Worm (Caenorhabditis elegans) whole organism, L3 larva: ENCODE data around the gene clec-217.

Experiments
- R02D3.7 ChIP-seq: fragments of 150-350 bp; optimal IDR thresholded peaks from 2 replicates; lab custom pipeline; 2014; ENCODE audit warnings: missing biosample characterization, missing genetic modification characterization
- ZK546.5 ChIP-seq: sonication (generic microtip); optimal IDR thresholded peaks from 2 replicates; lab custom pipeline; 2017; ENCODE audit warnings: missing biosample characterization, missing genetic modification characterization
- ama-1 ChIP-seq: fragments of 150-350 bp; optimal IDR thresholded peaks from 2 replicates; lab custom pipeline; 2018
- ceh-16 ChIP-seq: sonication (generic microtip); optimal IDR thresholded peaks from 2 replicates; lab custom pipeline; 2017; ENCODE audit warnings: missing biosample characterization, missing genetic modification characterization
- ceh-28 ChIP-seq: fragments of 150-350 bp; optimal IDR thresholded peaks from 2 replicates; lab custom pipeline; 2014; ENCODE audit warnings: missing biosample characterization, missing genetic modification reagents, missing genetic modification characterization
- ceh-82 ChIP-seq: fragments of 150-350 bp; optimal IDR thresholded peaks from 2 replicates; lab custom pipeline; 2014; ENCODE audit warnings: missing biosample characterization, missing genetic modification characterization
- ceh-9 ChIP-seq: sonication (generic microtip); optimal IDR thresholded peaks from 2 replicates; lab custom pipeline; 2018; ENCODE audit warnings: missing biosample characterization, missing genetic modification characterization
- egl-27 ChIP-seq: sonication (generic microtip); optimal IDR thresholded peaks from 4 replicates; lab custom pipeline; 2017; ENCODE audit warnings: missing biosample characterization, missing genetic modification reagents, missing genetic modification characterization
- elt-1 ChIP-seq: fragments of 150-350 bp; optimal IDR thresholded peaks from 2 replicates; lab custom pipeline; 2014; ENCODE audit warnings: missing biosample characterization, missing genetic modification characterization
- elt-2 ChIP-seq: sonication (generic microtip); optimal IDR thresholded peaks from 2 replicates; lab custom pipeline; 2016; ENCODE audit warnings: missing genetic modification reagents, mild to moderate bottlenecking, missing genetic modification characterization, missing compliant biosample characterization
- elt-3 ChIP-seq, 3 experiments: fragments of 150-350 bp in 1 of 3; sonication (generic microtip) in 2 of 3; optimal IDR thresholded peaks; 2 replicates in 2 of 3; 4 replicates in 1 of 3; lab custom pipeline; 2014 to 2017; ENCODE audit warnings: missing biosample characterization in 3 of 3, missing genetic modification characterization in 3 of 3
- eor-1 ChIP-seq, 2 experiments: fragments of 150-350 bp; optimal IDR thresholded peaks; 2 replicates each; lab custom pipeline; 2014 to 2018; ENCODE audit warnings: missing biosample characterization in 2 of 2, missing genetic modification characterization in 2 of 2
- fkh-10 ChIP-seq: sonication (generic microtip); optimal IDR thresholded peaks from 2 replicates; lab custom pipeline; 2017; ENCODE audit warnings: missing biosample characterization, missing genetic modification reagents, missing genetic modification characterization
- fos-1 ChIP-seq: fragments of 150-350 bp; optimal IDR thresholded peaks from 2 replicates; lab custom pipeline; 2014; ENCODE audit warnings: missing biosample characterization, missing genetic modification characterization
- hmg-11 ChIP-seq: sonication (generic microtip); optimal IDR thresholded peaks from 2 replicates; lab custom pipeline; 2016; ENCODE audit warnings: missing genetic modification characterization, missing compliant biosample characterization
- jun-1 ChIP-seq: fragments of 150-350 bp; optimal IDR thresholded peaks from 2 replicates; lab custom pipeline; 2014; ENCODE audit warnings: missing biosample characterization, missing genetic modification reagents, missing genetic modification characterization
- lin-39 ChIP-seq: fragments of 150-350 bp; optimal IDR thresholded peaks from 2 replicates; lab custom pipeline; 2018; ENCODE audit warnings: missing biosample characterization, missing genetic modification reagents, missing genetic modification characterization
- lsy-12 ChIP-seq: sonication (generic microtip); optimal IDR thresholded peaks from 2 replicates; lab custom pipeline; 2016; ENCODE audit warnings: mild to moderate bottlenecking, missing genetic modification characterization, missing compliant biosample characterization
- mdl-1 ChIP-seq: fragments of 150-350 bp; optimal IDR thresholded peaks from 2 replicates; lab custom pipeline; 2014; ENCODE audit warnings: missing biosample characterization, missing genetic modification characterization
- mml-1 ChIP-seq: fragments of 150-350 bp; sonication (generic microtip); optimal IDR thresholded peaks from 3 replicates; lab custom pipeline; 2014; ENCODE audit warnings: missing biosample characterization, missing genetic modification characterization
- nfya-1 ChIP-seq: sonication (generic microtip); optimal IDR thresholded peaks from 2 replicates; lab custom pipeline; 2017; ENCODE audit warnings: missing genetic modification characterization, mild to moderate bottlenecking, missing compliant biosample characterization, antibody characterized with exemption, moderate library complexity; ENCODE audit not compliant: insufficient read depth
- nhr-11 ChIP-seq: fragments of 150-350 bp; optimal IDR thresholded peaks from 2 replicates; lab custom pipeline; 2014; ENCODE audit warnings: missing biosample characterization, missing genetic modification characterization
- nhr-12 ChIP-seq: fragments of 150-350 bp; optimal IDR thresholded peaks from 2 replicates; lab custom pipeline; 2014; ENCODE audit warnings: missing biosample characterization, missing genetic modification characterization
- nhr-237 ChIP-seq: fragments of 150-350 bp; optimal IDR thresholded peaks from 2 replicates; lab custom pipeline; 2014; ENCODE audit warnings: missing biosample characterization, missing genetic modification characterization
- nhr-25 ChIP-seq: sonication (generic microtip); optimal IDR thresholded peaks from 2 replicates; lab custom pipeline; 2017; ENCODE audit warnings: missing biosample characterization, missing genetic modification characterization
- nhr-28 ChIP-seq: fragments of 150-350 bp; optimal IDR thresholded peaks from 2 replicates; lab custom pipeline; 2014; ENCODE audit warnings: missing biosample characterization, missing genetic modification characterization
- nhr-43 ChIP-seq: sonication (generic microtip); optimal IDR thresholded peaks from 2 replicates; lab custom pipeline; 2016; ENCODE audit warnings: mild to moderate bottlenecking, missing genetic modification characterization, missing compliant biosample characterization; ENCODE audit not compliant: poor library complexity, severe bottlenecking
- nhr-67 ChIP-seq: fragments of 150-350 bp; optimal IDR thresholded peaks from 2 replicates; lab custom pipeline; 2014; ENCODE audit warnings: missing biosample characterization, missing genetic modification characterization
- nhr-76 ChIP-seq: fragments of 150-350 bp; sonication (generic microtip); optimal IDR thresholded peaks from 5 replicates; lab custom pipeline; 2014; ENCODE audit warnings: missing biosample characterization, missing genetic modification characterization
- pha-4 ChIP-seq: fragments of 150-350 bp; optimal IDR thresholded peaks from 2 replicates; lab custom pipeline; 2014; ENCODE audit warnings: missing biosample characterization, missing genetic modification reagents, missing genetic modification characterization
- pqm-1 ChIP-seq: fragments of 150-350 bp; optimal IDR thresholded peaks from 2 replicates; lab custom pipeline; 2017; ENCODE audit warnings: missing biosample characterization, missing genetic modification characterization, inconsistent platforms
- sea-2 ChIP-seq: fragments of 150-350 bp; sonication (generic microtip); optimal IDR thresholded peaks from 4 replicates; lab custom pipeline; 2014; ENCODE audit warnings: missing biosample characterization, missing genetic modification reagents, missing genetic modification characterization
- skn-1 ChIP-seq: fragments of 150-350 bp; optimal IDR thresholded peaks from 2 replicates; lab custom pipeline; 2014; ENCODE audit warnings: missing biosample characterization, missing genetic modification characterization
- snpc-4 ChIP-seq: fragments of 150-350 bp; optimal IDR thresholded peaks from 2 replicates; lab custom pipeline; 2014; ENCODE audit warnings: missing biosample characterization, missing genetic modification characterization
- tbx-2 ChIP-seq: sonication (generic microtip); optimal IDR thresholded peaks from 2 replicates; lab custom pipeline; 2016; ENCODE audit warnings: mild to moderate bottlenecking, missing genetic modification characterization, missing compliant biosample characterization
- unc-39 ChIP-seq: sonication (generic microtip); optimal IDR thresholded peaks from 4 replicates; lab custom pipeline; 2017; ENCODE audit warnings: missing biosample characterization, missing genetic modification characterization
- unc-62 ChIP-seq: fragments of 150-350 bp; sonication (generic microtip); optimal IDR thresholded peaks from 4 replicates; lab custom pipeline; 2014; ENCODE audit warnings: missing biosample characterization, missing genetic modification reagents, missing genetic modification characterization
- zag-1 ChIP-seq: fragments of 150-350 bp; optimal IDR thresholded peaks from 2 replicates; lab custom pipeline; 2014; ENCODE audit warnings: missing biosample characterization, missing genetic modification characterization
- ztf-11 ChIP-seq: fragments of 150-350 bp; optimal IDR thresholded peaks from 2 replicates; lab custom pipeline; 2014; ENCODE audit warnings: missing biosample characterization, missing genetic modification characterization
- ztf-4 ChIP-seq: fragments of 150-350 bp; optimal IDR thresholded peaks from 2 replicates; lab custom pipeline; 2014; ENCODE audit warnings: missing biosample characterization, missing genetic modification characterization

clec-217 gene

DNA sequence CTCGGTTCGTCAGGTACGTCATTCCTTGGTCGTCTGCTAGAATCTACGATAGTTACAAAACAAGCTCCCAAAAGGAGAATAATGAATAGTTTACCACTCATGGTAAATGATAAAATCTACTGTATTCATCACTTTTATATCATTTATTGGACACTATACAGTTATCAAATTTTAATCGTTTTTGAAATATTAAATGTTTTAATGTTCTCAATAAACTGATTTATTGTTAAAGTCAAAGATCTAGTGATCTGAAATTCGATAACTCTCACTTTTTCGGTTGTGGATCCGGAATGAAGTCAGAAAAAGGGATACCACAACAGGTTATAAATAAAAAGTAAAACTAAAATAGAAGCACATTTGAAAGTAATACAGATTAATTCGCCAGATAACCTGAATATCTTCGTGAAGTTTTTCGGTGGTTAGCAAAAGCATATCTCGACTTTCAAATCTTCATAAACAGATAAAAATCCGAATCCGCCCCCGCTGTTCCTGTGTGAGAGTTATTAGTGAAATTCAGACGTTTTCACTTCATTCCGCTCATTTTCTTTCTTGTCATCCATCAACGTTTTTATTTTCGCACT is at the start of gene clec-217, which contains the start of gene F26D11.2:
clec-217 (minus strand) TSS at position 101 of the 581 bp plus-strand sequence.
F26D11.2 (plus strand) TSS at position 531 of the 581 bp plus-strand sequence.
- no peak for TF ChIP-seq hmg-11 (tag; lab: Kevin White, UChicago)
- TF ChIP-seq elt-3 (tag; optimal IDR thresholded peaks at IDR 0.05; lab: Kevin White, UChicago): no peak
- TF ChIP-seq ztf-4 (tag; lab: Kevin White, UChicago): no peak
- TF ChIP-seq snpc-4 (tag; lab: Kevin White, UChicago): no peak
- TF ChIP-seq nhr-11 (tag; lab: Kevin White, UChicago): no peak
- TF ChIP-seq nhr-67 (tag; lab: Kevin White, UChicago): no peak
- no peak for TF ChIP-seq nhr-12 (tag; lab: Kevin White, UChicago)
- TF ChIP-seq ZK546.5 (tag; lab: Kevin White, UChicago): no peak
- no peak for TF ChIP-seq nhr-25 (tag; lab: Kevin White, UChicago)
- TF ChIP-seq elt-2 (tag; lab: Kevin White, UChicago): no peak
- no peak for TF ChIP-seq sea-2 (GFP tag; lab: Kevin White, UChicago)
- no peak for TF ChIP-seq R02D3.7 (tag; lab: Kevin White, UChicago)
- TF ChIP-seq pha-4 (tag; lab: Kevin White, UChicago): no peak
- no peak for TF ChIP-seq mdl-1 (tag; lab: Kevin White, UChicago)
- TF ChIP-seq ceh-16 (tag; lab: Kevin White, UChicago): no peak
- no peak for TF ChIP-seq pqm-1 (tag; lab: Kevin White, UChicago)
- TF ChIP-seq nhr-237 (tag; lab: Kevin White, UChicago): no peak
- no peak for TF ChIP-seq zag-1 (tag; lab: Kevin White, UChicago)

DNA sequence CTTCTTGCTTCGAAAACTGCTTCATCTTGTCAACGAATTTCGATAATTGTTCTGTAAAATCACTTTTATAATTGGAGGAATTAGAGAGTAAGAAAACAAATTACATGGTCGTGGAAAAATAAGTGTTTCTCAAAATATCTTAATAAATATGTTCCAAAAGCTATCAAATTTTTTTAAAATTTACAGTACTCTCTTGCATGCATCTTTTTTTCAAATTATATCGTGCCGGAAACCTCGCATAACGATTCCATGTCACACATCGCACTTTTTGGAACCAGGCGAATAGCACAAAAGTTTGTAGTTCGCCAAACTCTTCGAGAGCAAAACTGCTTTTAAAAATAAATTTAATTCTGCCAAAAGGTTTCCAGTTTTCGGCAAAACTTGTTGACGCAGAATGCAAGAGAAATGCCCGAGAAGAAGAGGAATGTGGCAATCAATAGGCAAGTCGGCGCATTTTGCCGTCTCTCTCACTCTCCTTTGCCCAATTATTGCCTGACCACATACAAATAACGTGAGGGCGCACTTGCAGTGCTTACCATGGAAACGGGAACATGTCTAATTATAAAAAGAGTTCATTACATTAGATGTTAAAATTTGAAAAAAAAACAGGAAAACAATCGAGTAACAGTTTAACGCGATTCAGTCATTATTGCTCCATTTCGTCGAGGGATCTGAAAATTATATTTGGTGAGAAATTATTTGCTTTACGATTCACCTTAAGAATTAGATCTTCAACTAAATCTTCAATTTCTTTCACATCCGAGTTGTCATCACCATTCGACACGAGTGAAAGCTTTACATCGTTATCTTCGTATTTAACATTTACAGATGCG is 49.0 kb upstream of the clec-217 start, which contains the start of gene Y97E10AR.3:
Y97E10AR.3 (minus strand) TSS at position 51 of the 833 bp plus-strand sequence.
- TF ChIP-seq unc-62 (GFP tag; lab: Kevin White, UChicago): no peak
- TF ChIP-seq nfya-1 (tag; lab: Kevin White, UChicago): peak; percentile 55

DNA sequence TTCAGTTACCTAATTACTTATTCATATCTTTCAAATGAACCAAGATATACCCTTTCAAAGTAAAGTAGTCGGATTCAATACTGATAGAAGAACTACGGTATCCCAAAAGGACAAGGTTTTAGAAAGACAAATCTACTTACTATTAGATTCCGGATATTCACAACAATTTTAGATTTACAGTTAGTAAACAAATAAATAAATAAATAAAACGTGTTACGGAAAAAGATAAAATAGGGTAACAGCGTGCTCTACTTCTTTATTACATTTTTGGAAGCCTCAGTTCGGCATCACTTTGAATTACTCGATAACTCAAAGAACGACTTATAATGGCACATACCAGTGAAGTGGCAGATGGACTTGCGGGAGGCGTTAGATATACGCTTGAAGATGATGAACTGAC is 46.4 kb upstream of the clec-217 start, which contains the start of gene Y97E10AR.8:
Y97E10AR.8 (plus strand) TSS at position 301 of the 400 bp plus-strand sequence.
- TF ChIP-seq nhr-237 (tag; lab: Kevin White, UChicago): no peak
- no peak for TF ChIP-seq elt-3 (tag; optimal IDR thresholded peaks at IDR 0.05; lab: Kevin White, UChicago)
- TF ChIP-seq ztf-4 (tag; lab: Kevin White, UChicago): no peak
- TF ChIP-seq nfya-1 (tag; lab: Kevin White, UChicago): no peak
- TF ChIP-seq fkh-10 (GFP tag; lab: Kevin White, UChicago): no peak
- TF ChIP-seq ceh-9 (tag; lab: Kevin White, UChicago): no peak
- TF ChIP-seq ztf-11 (tag; lab: Kevin White, UChicago): no peak
- no peak for TF ChIP-seq sea-2 (GFP tag; lab: Kevin White, UChicago)
- no peak for TF ChIP-seq mdl-1 (tag; lab: Kevin White, UChicago)
- TF ChIP-seq ceh-16 (tag; lab: Kevin White, UChicago): no peak
- TF ChIP-seq lsy-12 (tag; lab: Kevin White, UChicago): no peak
- TF ChIP-seq, all 47 proteins: peak for 0

DNA sequence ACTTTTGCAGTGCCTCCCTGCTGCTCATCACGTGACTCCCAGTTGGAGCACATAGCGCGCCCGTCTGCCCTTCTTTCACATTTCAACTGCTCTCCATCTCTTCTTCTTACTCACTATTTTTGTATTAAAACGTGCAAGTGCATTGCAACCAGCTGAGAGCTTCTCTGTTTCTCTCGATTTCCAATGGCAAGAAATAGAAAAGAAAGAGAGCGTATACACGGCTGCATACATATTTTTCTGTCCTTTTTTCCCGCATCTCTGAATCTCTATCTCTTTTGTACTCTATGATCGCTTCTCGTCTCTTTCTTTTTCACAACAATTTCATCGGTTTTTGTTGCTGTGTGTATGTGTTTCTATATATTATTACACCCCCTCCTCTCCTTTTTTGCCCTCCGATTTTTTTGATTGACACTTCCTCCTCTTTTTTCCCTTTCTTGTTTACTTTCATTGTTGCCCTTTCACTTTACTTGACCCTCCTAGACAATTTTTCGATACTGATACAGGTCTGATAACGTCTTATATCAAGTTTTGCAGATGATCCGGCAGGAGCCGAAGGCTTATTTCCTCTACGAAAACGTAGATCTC is 42.4 kb upstream of the clec-217 start, which contains the start of gene Y97E10AR.1:
Y97E10AR.1 (plus strand) TSS at position 535 of the 585 bp plus-strand sequence.
- TF ChIP-seq fos-1 (tag; lab: Kevin White, UChicago) (no peak), nhr-237 (tag; lab: Kevin White, UChicago) (no peak), nhr-11 (tag; lab: Kevin White, UChicago) (peak; percentile 57), egl-27 (tag; lab: Kevin White, UChicago) (no peak), mdl-1 (tag; lab: Kevin White, UChicago) (peak; percentile 73), nhr-67 (tag; lab: Kevin White, UChicago) (no peak), nhr-28 (tag; lab: Kevin White, UChicago) (no peak), jun-1 (peak; percentile 73), tbx-2 (no peak), nhr-43 (tag; lab: Kevin White, UChicago) (no peak), hmg-11 (tag; lab: Kevin White, UChicago) (peak; percentile 73), lin-39 (tag; lab: Kevin White, UChicago) (peak; percentile 14), mml-1 (tag; lab: Kevin White, UChicago) (no peak), skn-1 (tag; lab: Kevin White, UChicago) (no peak), ceh-28 (tag; lab: Kevin White, UChicago) (no peak), pqm-1 (tag; lab: Kevin White, UChicago) (peak; percentile 88), pha-4 (tag; lab: Kevin White, UChicago) (peak; percentile 78), R02D3.7 (tag; lab: Kevin White, UChicago) (peak; percentile 15), elt-3 (tag; optimal IDR thresholded peaks at IDR 0.05; lab: Kevin White, UChicago) (no peak), unc-39 (tag; lab: Kevin White, UChicago) (no peak), zag-1 (tag; lab: Kevin White, UChicago) (no peak), ztf-4 (tag; lab: Kevin White, UChicago) (no peak), ama-1 (no peak), elt-1 (tag; lab: Kevin White, UChicago) (peak; percentile 46), eor-1 (tag; optimal IDR thresholded peaks at IDR 0.05; lab: Kevin White, UChicago) (no peak), nhr-12 (tag; lab: Kevin White, UChicago) (no peak), ceh-82 (tag; lab: Kevin White, UChicago) (no peak), nhr-76 (no peak), elt-2 (tag; lab: Kevin White, UChicago) (peak; percentile 92)
